Comparison of ENCODE assay signal across 1 fruit fly cellular context in genomic region chr3L:15594093-15594653, dm6.
TF ChIP-seq lines count a peak whose summit lies in the region.

No protein-coding gene starts in this region.

TF ChIP-seq in whole organism, embryonic, 481 proteins besides CTCF, POLR2A, EP300 and RAD21 (continued from another document):
- TF ChIP-seq stwl (tag; optimal IDR thresholded peaks at IDR 0.05; lab: Kevin White, UChicago) (no peak), CG10565 (GFP tag; optimal IDR thresholded peaks at IDR 0.05; lab: Kevin White, UChicago) (no peak), Jarid2 (GFP tag; optimal IDR thresholded peaks at IDR 0.05; lab: Kevin White, UChicago) (no peak), phol (tag; optimal IDR thresholded peaks at IDR 0.05; lab: Kevin White, UChicago) (no peak), CG3065 (GFP tag; optimal IDR thresholded peaks at IDR 0.05; lab: Kevin White, UChicago) (no peak), danr (GFP tag; IDR thresholded peaks at IDR 0.05; lab: Robert Waterston, UW) (no peak), CG17186 (GFP tag; optimal IDR thresholded peaks at IDR 0.05; lab: Kevin White, UChicago) (no peak), D (optimal IDR thresholded peaks at IDR 0.05; lab: Kevin White, UChicago) (peak; percentile 82), D (GFP tag; optimal IDR thresholded peaks at IDR 0.05; lab: Kevin White, UChicago) (no peak), gce (GFP tag; IDR thresholded peaks at IDR 0.05; lab: Robert Waterston, UW) (no peak), CG7556 (GFP tag; optimal IDR thresholded peaks at IDR 0.05; lab: Kevin White, UChicago) (no peak), dmrt99B (tag; optimal IDR thresholded peaks at IDR 0.05; lab: Kevin White, UChicago) (no peak), CG3163 (GFP tag; optimal IDR thresholded peaks at IDR 0.05; lab: Kevin White, UChicago) (no peak), gsb (GFP tag; IDR thresholded peaks at IDR 0.05; lab: Robert Waterston, UW) (no peak)
